Worm (Caenorhabditis elegans) whole organism, L2 larva: ENCODE data around the gene F14D7.14.

ENCODE experiments used
- C34F6.9 ChIP-seq: fragments of 150-350 bp; optimal IDR thresholded peaks from 2 replicates; lab custom pipeline; 2014; ENCODE audit warnings: missing biosample characterization, missing genetic modification characterization
- F13H6.1 ChIP-seq: sonication (generic microtip); optimal IDR thresholded peaks from 2 replicates; lab custom pipeline; 2016; ENCODE audit warnings: missing genetic modification characterization, missing compliant biosample characterization
- R02D3.7 ChIP-seq: fragments of 150-350 bp; optimal IDR thresholded peaks from 2 replicates; lab custom pipeline; 2014; ENCODE audit warnings: missing biosample characterization, missing genetic modification characterization
- Y55F3AM.14 ChIP-seq: fragments of 200-800 bp; sonication (Bioruptor generic); optimal IDR thresholded peaks from 2 replicates; lab custom pipeline; 2018; ENCODE audit warnings: mild to moderate bottlenecking, missing genetic modification characterization, missing compliant biosample characterization
- ZK546.5 ChIP-seq: sonication (generic microtip); optimal IDR thresholded peaks from 2 replicates; lab custom pipeline; 2017; ENCODE audit warnings: missing biosample characterization, missing genetic modification characterization
- alr-1 ChIP-seq: fragments of 150-350 bp; optimal IDR thresholded peaks from 2 replicates; lab custom pipeline; 2014; ENCODE audit warnings: missing biosample characterization, missing genetic modification characterization
- aly-2 ChIP-seq: fragments of 150-350 bp; optimal IDR thresholded peaks from 2 replicates; lab custom pipeline; 2014; ENCODE audit warnings: missing biosample characterization, missing genetic modification characterization
- ama-1 ChIP-seq: fragments of 150-350 bp; optimal IDR thresholded peaks from 2 replicates; lab custom pipeline; 2018; ENCODE audit warnings: inconsistent platforms
- blmp-1 ChIP-seq: sonication (generic microtip); optimal IDR thresholded peaks from 2 replicates; lab custom pipeline; 2017; ENCODE audit warnings: missing genetic modification characterization, mild to moderate bottlenecking, missing compliant biosample characterization, antibody characterized with exemption, moderate library complexity; ENCODE audit not compliant: insufficient read depth
- ceh-16 ChIP-seq: fragments of 150-350 bp; optimal IDR thresholded peaks from 2 replicates; lab custom pipeline; 2014; ENCODE audit warnings: missing biosample characterization, missing genetic modification characterization
- ceh-82 ChIP-seq: fragments of 150-350 bp; optimal IDR thresholded peaks from 2 replicates; lab custom pipeline; 2014; ENCODE audit warnings: missing biosample characterization, missing genetic modification characterization
- crh-2 ChIP-seq: sonication (generic microtip); optimal IDR thresholded peaks from 2 replicates; lab custom pipeline; 2017; ENCODE audit warnings: missing biosample characterization, missing genetic modification characterization
- dmd-4 ChIP-seq: sonication (generic microtip); optimal IDR thresholded peaks from 2 replicates; lab custom pipeline; 2017; ENCODE audit warnings: missing biosample characterization, missing genetic modification characterization
- egl-27 ChIP-seq: sonication (generic microtip); optimal IDR thresholded peaks from 3 replicates; lab custom pipeline; 2017; ENCODE audit warnings: missing biosample characterization, missing genetic modification reagents, missing genetic modification characterization
- elt-1 ChIP-seq: fragments of 150-350 bp; optimal IDR thresholded peaks from 2 replicates; lab custom pipeline; 2014; ENCODE audit warnings: missing biosample characterization, missing genetic modification characterization
- elt-3 ChIP-seq: sonication (generic microtip); optimal IDR thresholded peaks from 2 replicates; lab custom pipeline; 2017; ENCODE audit warnings: missing biosample characterization, missing genetic modification characterization
- fos-1 ChIP-seq: fragments of 150-350 bp; optimal IDR thresholded peaks from 2 replicates; lab custom pipeline; 2014; ENCODE audit warnings: missing biosample characterization, missing genetic modification characterization
- gmeb-1 ChIP-seq: fragments of 150-350 bp; optimal IDR thresholded peaks from 2 replicates; lab custom pipeline; 2014; ENCODE audit warnings: missing biosample characterization, missing genetic modification characterization
- lin-11 ChIP-seq: fragments of 150-350 bp; sonication (generic microtip); optimal IDR thresholded peaks from 2 replicates; lab custom pipeline; 2014; ENCODE audit warnings: missing biosample characterization, missing genetic modification characterization, inconsistent platforms, mixed read lengths
- lin-13 ChIP-seq: fragments of 150-350 bp; optimal IDR thresholded peaks from 2 replicates; lab custom pipeline; 2014; ENCODE audit warnings: missing biosample characterization, missing genetic modification reagents, missing genetic modification characterization
- lin-39 ChIP-seq: fragments of 150-350 bp; optimal IDR thresholded peaks from 2 replicates; lab custom pipeline; 2014; ENCODE audit warnings: missing biosample characterization, missing genetic modification reagents, missing genetic modification characterization
- lsy-2 ChIP-seq, 2 experiments: fragments of 150-350 bp in 1 of 2; sonication (generic microtip) in 1 of 2; optimal IDR thresholded peaks; 2 replicates each; lab custom pipeline; 2014 to 2017; ENCODE audit warnings: missing biosample characterization in 2 of 2, missing genetic modification characterization in 2 of 2
- mab-5 ChIP-seq: fragments of 150-350 bp; optimal IDR thresholded peaks from 2 replicates; lab custom pipeline; 2014; ENCODE audit warnings: missing biosample characterization, missing genetic modification characterization
- mbf-1 ChIP-seq: sonication (generic microtip); optimal IDR thresholded peaks from 2 replicates; lab custom pipeline; 2017; ENCODE audit warnings: missing biosample characterization, missing genetic modification characterization
- mdl-1 ChIP-seq, 2 experiments: fragments of 150-350 bp in 1 of 2; sonication (generic microtip) in 1 of 2; optimal IDR thresholded peaks; 2 replicates each; lab custom pipeline; 2017; ENCODE audit warnings: missing biosample characterization in 2 of 2, missing genetic modification characterization in 2 of 2
- nhr-10 ChIP-seq: sonication (generic microtip); optimal IDR thresholded peaks from 2 replicates; lab custom pipeline; 2017; ENCODE audit warnings: missing biosample characterization, missing genetic modification characterization
- nhr-11 ChIP-seq: fragments of 150-350 bp; optimal IDR thresholded peaks from 2 replicates; lab custom pipeline; 2014; ENCODE audit warnings: missing biosample characterization, missing genetic modification characterization
- nhr-12 ChIP-seq: fragments of 150-350 bp; optimal IDR thresholded peaks from 2 replicates; lab custom pipeline; 2014; ENCODE audit warnings: missing biosample characterization, missing genetic modification characterization
- nhr-129 ChIP-seq: fragments of 150-350 bp; optimal IDR thresholded peaks from 2 replicates; lab custom pipeline; 2014; ENCODE audit warnings: missing biosample characterization, missing genetic modification characterization
- nhr-21 ChIP-seq: fragments of 150-350 bp; optimal IDR thresholded peaks from 2 replicates; lab custom pipeline; 2014; ENCODE audit warnings: missing biosample characterization, missing genetic modification characterization
- nhr-23 ChIP-seq: fragments of 150-350 bp; optimal IDR thresholded peaks from 2 replicates; lab custom pipeline; 2014; ENCODE audit warnings: missing biosample characterization, missing genetic modification reagents, missing genetic modification characterization
- nhr-237 ChIP-seq: fragments of 150-350 bp; optimal IDR thresholded peaks from 2 replicates; lab custom pipeline; 2014; ENCODE audit warnings: missing biosample characterization, missing genetic modification characterization
- nhr-25 ChIP-seq: fragments of 150-350 bp; sonication (generic microtip); optimal IDR thresholded peaks from 3 replicates; lab custom pipeline; 2014; ENCODE audit warnings: missing biosample characterization, missing genetic modification characterization
- nhr-6 ChIP-seq: fragments of 150-350 bp; optimal IDR thresholded peaks from 2 replicates; lab custom pipeline; 2014; ENCODE audit warnings: missing biosample characterization, missing genetic modification characterization
- nhr-77 ChIP-seq: fragments of 150-350 bp; optimal IDR thresholded peaks from 2 replicates; lab custom pipeline; 2014; ENCODE audit warnings: missing biosample characterization, missing genetic modification characterization
- peb-1 ChIP-seq: fragments of 150-350 bp; optimal IDR thresholded peaks from 2 replicates; lab custom pipeline; 2014; ENCODE audit warnings: missing biosample characterization, missing genetic modification characterization
- sem-4 ChIP-seq: fragments of 150-350 bp; optimal IDR thresholded peaks from 2 replicates; lab custom pipeline; 2014; ENCODE audit warnings: missing biosample characterization, missing genetic modification reagents, missing genetic modification characterization
- skn-1 ChIP-seq: sonication (generic microtip); optimal IDR thresholded peaks from 2 replicates; lab custom pipeline; 2017; ENCODE audit warnings: missing biosample characterization, missing genetic modification characterization
- sma-3 ChIP-seq: sonication (generic microtip); optimal IDR thresholded peaks from 2 replicates; lab custom pipeline; 2016; ENCODE audit warnings: missing genetic modification reagents, missing genetic modification characterization, missing compliant biosample characterization
- sma-9 ChIP-seq, 2 experiments: fragments of 150-350 bp in 1 of 2; sonication (generic microtip) in 1 of 2; optimal IDR thresholded peaks; 2 replicates each; lab custom pipeline; 2014 to 2016; ENCODE audit warnings: missing genetic modification characterization in 2 of 2, mild to moderate bottlenecking in 1 of 2, missing biosample characterization in 1 of 2, missing compliant biosample characterization in 1 of 2, missing genetic modification reagents in 1 of 2, moderate library complexity in 1 of 2
- snpc-4 ChIP-seq: fragments of 150-350 bp; optimal IDR thresholded peaks from 2 replicates; lab custom pipeline; 2014; ENCODE audit warnings: missing biosample characterization, missing genetic modification characterization
- unc-39 ChIP-seq: fragments of 150-350 bp; optimal IDR thresholded peaks from 2 replicates; lab custom pipeline; 2014; ENCODE audit warnings: missing biosample characterization, missing genetic modification characterization
- unc-55 ChIP-seq: fragments of 150-350 bp; sonication (generic microtip); optimal IDR thresholded peaks from 3 replicates; lab custom pipeline; 2014; ENCODE audit warnings: missing biosample characterization, missing genetic modification reagents, missing genetic modification characterization
- unc-62 ChIP-seq: fragments of 150-350 bp; optimal IDR thresholded peaks from 2 replicates; lab custom pipeline; 2014; ENCODE audit warnings: missing biosample characterization, missing genetic modification reagents, missing genetic modification characterization
- zag-1 ChIP-seq: fragments of 150-350 bp; optimal IDR thresholded peaks from 2 replicates; lab custom pipeline; 2014; ENCODE audit warnings: missing biosample characterization, missing genetic modification characterization
- ztf-1 ChIP-seq: fragments of 200-800 bp; sonication (Bioruptor generic); conservative IDR thresholded peaks from 2 replicates; pipeline ENCODE4 v1.3.6; 2022; ENCODE audit warnings: missing genetic modification characterization, missing compliant biosample characterization
- ztf-11 ChIP-seq: sonication (generic microtip); optimal IDR thresholded peaks from 2 replicates; lab custom pipeline; 2017; ENCODE audit warnings: missing biosample characterization, missing genetic modification characterization
- ztf-4 ChIP-seq: fragments of 150-350 bp; optimal IDR thresholded peaks from 2 replicates; lab custom pipeline; 2014; ENCODE audit warnings: missing biosample characterization, missing genetic modification characterization

F14D7.14 gene

ce11 chrV:14350498-14350897 lies 40.8 kb downstream of the F14D7.14 start:
- TF ChIP-seq lin-13 (GFP tag; lab: Kevin White, UChicago) (peak; percentile 11), egl-27 (tag; lab: Kevin White, UChicago) (no peak)
- TF ChIP-seq, all 48 proteins: peak for 1

ce11 chrV:14350949-14351348 lies 41.2 kb downstream of the F14D7.14 start:
- peak; percentile 80 for TF ChIP-seq unc-55 (GFP tag; lab: Kevin White, UChicago)
- TF ChIP-seq ztf-4 (tag; lab: Kevin White, UChicago) = no peak
- no peak for TF ChIP-seq nhr-237 (tag; lab: Kevin White, UChicago)
- peak in 1 of 2 experiments; percentile 40 for TF ChIP-seq mdl-1 (tag; optimal IDR thresholded peaks at IDR 0.05; lab: Kevin White, UChicago)
- TF ChIP-seq unc-62 = no peak
- TF ChIP-seq alr-1 = no peak
- no peak for TF ChIP-seq nhr-23 (tag; lab: Kevin White, UChicago)
- TF ChIP-seq sma-3 (GFP tag; lab: Kevin White, UChicago) = peak; percentile 72
- TF ChIP-seq blmp-1 (tag; lab: Kevin White, UChicago) = peak; percentile 54
- no peak for TF ChIP-seq ceh-16
- peak; percentile 40 for TF ChIP-seq egl-27 (tag; lab: Kevin White, UChicago)
- TF ChIP-seq peb-1 = no peak
- peak; percentile 50 for TF ChIP-seq mab-5
- TF ChIP-seq nhr-11 (tag; lab: Kevin White, UChicago) = peak; percentile 49
- peak; percentile 90 for TF ChIP-seq C34F6.9
- no peak for TF ChIP-seq R02D3.7 (tag; lab: Kevin White, UChicago)
- peak; percentile 58 for TF ChIP-seq lin-13 (GFP tag; lab: Kevin White, UChicago)
- TF ChIP-seq elt-3 = no peak
- TF ChIP-seq gmeb-1 (tag; lab: Kevin White, UChicago) = peak; percentile 61
- peak; percentile 16 for TF ChIP-seq Y55F3AM.14 (GFP tag; lab: Kevin White, UChicago)
- peak; percentile 37 for TF ChIP-seq sem-4 (tag; lab: Kevin White, UChicago)
- peak; percentile 79 for TF ChIP-seq F13H6.1 (tag; lab: Kevin White, UChicago)
- no peak for TF ChIP-seq lin-39
- peak; percentile 59 for TF ChIP-seq lin-11 (tag; lab: Kevin White, UChicago)
- TF ChIP-seq elt-1 (tag; lab: Kevin White, UChicago) = no peak
- peak; percentile 49 for TF ChIP-seq sma-9 (GFP tag; optimal IDR thresholded peaks at IDR 0.05; lab: Kevin White, UChicago)
- no peak for TF ChIP-seq sma-9 (tag; optimal IDR thresholded peaks at IDR 0.05; lab: Kevin White, UChicago)
- peak; percentile 58 for TF ChIP-seq nhr-25 (tag; lab: Kevin White, UChicago)
- peak; percentile 59 for TF ChIP-seq nhr-21 (tag; lab: Kevin White, UChicago)
- no peak for TF ChIP-seq aly-2 (tag; lab: Kevin White, UChicago)
- TF ChIP-seq ZK546.5 (tag; lab: Kevin White, UChicago) = no peak
- TF ChIP-seq ceh-82 (tag; lab: Kevin White, UChicago) = no peak
- TF ChIP-seq crh-2 (tag; lab: Kevin White, UChicago) = peak; percentile 93
- TF ChIP-seq unc-39 (tag; lab: Kevin White, UChicago) = peak; percentile 12
- TF ChIP-seq lsy-2 (tag; optimal IDR thresholded peaks at IDR 0.05; lab: Kevin White, UChicago) = peak; percentile 1 to 76
- TF ChIP-seq mbf-1 (tag; lab: Kevin White, UChicago) = no peak
- peak; percentile 88 for TF ChIP-seq nhr-129 (tag; lab: Kevin White, UChicago)
- peak; percentile 87 for TF ChIP-seq snpc-4
- TF ChIP-seq ztf-11 (tag; lab: Kevin White, UChicago) = no peak
- TF ChIP-seq nhr-6 (tag; lab: Kevin White, UChicago) = no peak
- TF ChIP-seq zag-1 = peak; percentile 87
- TF ChIP-seq ama-1 (lab: Kevin White, UChicago) = peak; percentile 4
- TF ChIP-seq dmd-4 = no peak
- TF ChIP-seq fos-1 (tag; lab: Kevin White, UChicago) = peak; percentile 91
- TF ChIP-seq nhr-77 = no peak
- no peak for TF ChIP-seq nhr-10 (tag; lab: Kevin White, UChicago)
- TF ChIP-seq ztf-1 (GFP tag; lab: Robert Waterston, UW) = no peak
- TF ChIP-seq skn-1 = no peak
- TF ChIP-seq nhr-12 (tag; lab: Kevin White, UChicago) = no peak
